Fruit fly (Drosophila melanogaster) whole organism, embryonic: Measurements from ENCODE around the gene CG1161.

Experiments used
- Ada2b ChIP-seq: fragments of 200-800 bp; sonication (Bioruptor generic); IDR thresholded peaks from 2 replicates; pipeline ENCODE4 v1.3.6; 2022; ENCODE audit warnings: missing biosample characterization, missing genetic modification characterization
- B-H1 ChIP-seq: fragments of 200-800 bp; sonication (Bioruptor generic); IDR thresholded peaks from 3 replicates; pipeline ENCODE4 v1.3.6; 2022; ENCODE audit warnings: missing biosample characterization, missing genetic modification characterization
- Bdp1 ChIP-seq: fragments of 200-800 bp; sonication (Bioruptor generic); optimal IDR thresholded peaks from 3 replicates; lab custom pipeline; 2016; ENCODE audit warnings: missing biosample characterization, missing genetic modification characterization
- Bteb2 ChIP-seq: fragments of 200-800 bp; sonication (Bioruptor generic); optimal IDR thresholded peaks from 2 replicates; lab custom pipeline; 2016; ENCODE audit warnings: missing biosample characterization, missing genetic modification characterization
- CG11093 ChIP-seq: fragments of 200-800 bp; sonication (Bioruptor generic); IDR thresholded peaks from 3 replicates; pipeline ENCODE4 v1.3.6; 2022; ENCODE audit warnings: missing biosample characterization, missing genetic modification characterization
- CG12769 ChIP-seq: fragments of 200-800 bp; sonication (Bioruptor generic); optimal IDR thresholded peaks from 2 replicates; lab custom pipeline; 2019; ENCODE audit warnings: missing biosample characterization, mild to moderate bottlenecking, missing genetic modification characterization, moderate library complexity
- CG2875 ChIP-seq: fragments of 200-800 bp; sonication (Bioruptor generic); optimal IDR thresholded peaks from 2 replicates; lab custom pipeline; 2017; ENCODE audit warnings: missing biosample characterization, mild to moderate bottlenecking, missing genetic modification characterization, missing genetic modification reagents
- CG31388 ChIP-seq: fragments of 200-800 bp; sonication (Bioruptor generic); optimal IDR thresholded peaks from 2 replicates; lab custom pipeline; 2016; ENCODE audit warnings: missing biosample characterization, missing genetic modification characterization
- CG3163 ChIP-seq: fragments of 200-800 bp; sonication (Bioruptor generic); optimal IDR thresholded peaks from 3 replicates; lab custom pipeline; 2016; ENCODE audit warnings: missing biosample characterization, missing genetic modification characterization
- CG32772 ChIP-seq: fragments of 200-800 bp; sonication (Bioruptor generic); IDR thresholded peaks from 2 replicates; pipeline ENCODE4 v1.3.6; 2022; ENCODE audit warnings: missing biosample characterization, missing genetic modification characterization
- CG3407 ChIP-seq: fragments of 200-800 bp; sonication (Bioruptor generic); optimal IDR thresholded peaks from 2 replicates; lab custom pipeline; 2018; ENCODE audit warnings: missing biosample characterization, mild to moderate bottlenecking, missing genetic modification characterization
- CG34376 ChIP-seq: fragments of 200-800 bp; sonication (Bioruptor generic); optimal IDR thresholded peaks from 2 replicates; lab custom pipeline; 2018; ENCODE audit warnings: missing biosample characterization, mild to moderate bottlenecking, missing genetic modification characterization
- CG3847 ChIP-seq: fragments of 200-800 bp; sonication (Bioruptor generic); IDR thresholded peaks from 2 replicates; pipeline ENCODE4 v1.3.6; 2022; ENCODE audit warnings: missing biosample characterization, missing genetic modification characterization
- CG4282 ChIP-seq: fragments of 200-800 bp; sonication (Bioruptor generic); optimal IDR thresholded peaks from 2 replicates; lab custom pipeline; 2016; ENCODE audit warnings: missing biosample characterization, missing genetic modification characterization
- CG4404 ChIP-seq: fragments of 200-800 bp; sonication (Bioruptor generic); IDR thresholded peaks from 2 replicates; pipeline ENCODE4 v1.3.6; 2022; ENCODE audit warnings: missing biosample characterization, missing genetic modification characterization
- CG8290 ChIP-seq, 3 experiments: fragments of 200-800 bp; sonication (Bioruptor generic); optimal IDR thresholded peaks; 2 replicates each; lab custom pipeline; 2016 to 2019; ENCODE audit warnings: missing biosample characterization in 3 of 3, missing genetic modification characterization in 3 of 3, mild to moderate bottlenecking in 2 of 3, moderate library complexity in 1 of 3
- CG9437 ChIP-seq: fragments of 200-800 bp; sonication (Bioruptor generic); optimal IDR thresholded peaks from 2 replicates; lab custom pipeline; 2018; ENCODE audit warnings: missing biosample characterization, mild to moderate bottlenecking, missing genetic modification characterization
- CG9817 ChIP-seq: fragments of 200-800 bp; sonication (Bioruptor generic); optimal IDR thresholded peaks from 2 replicates; lab custom pipeline; 2018; ENCODE audit warnings: missing biosample characterization, mild to moderate bottlenecking, missing genetic modification characterization, moderate library complexity
- D ChIP-seq, 2 experiments: fragments of 200-800 bp in 1 of 2; fragments of >200 bp in 1 of 2; sonication (Bioruptor generic) in 1 of 2; optimal IDR thresholded peaks; 2 replicates in 1 of 2; 3 replicates in 1 of 2; lab custom pipeline; 2017; ENCODE audit warnings: mild to moderate bottlenecking in 1 of 2, missing biosample characterization in 1 of 2, missing genetic modification characterization in 1 of 2, missing genetic modification reagents in 1 of 2
- D19A ChIP-seq: fragments of 200-800 bp; optimal IDR thresholded peaks from 3 replicates; lab custom pipeline; 2019; ENCODE audit warnings: missing biosample characterization, mild to moderate bottlenecking, missing genetic modification characterization, moderate library complexity
- Dad ChIP-seq: fragments of 200-800 bp; sonication (Bioruptor generic); optimal IDR thresholded peaks from 3 replicates; lab custom pipeline; 2016; ENCODE audit warnings: missing biosample characterization, missing genetic modification characterization
- Deaf1 ChIP-seq: fragments of 200-800 bp; optimal IDR thresholded peaks from 3 replicates; lab custom pipeline; 2019; ENCODE audit warnings: missing biosample characterization, mild to moderate bottlenecking, missing genetic modification characterization, moderate library complexity
- Dek ChIP-seq: fragments of 200-800 bp; sonication (Bioruptor generic); optimal IDR thresholded peaks from 3 replicates; lab custom pipeline; 2019; ENCODE audit warnings: missing biosample characterization, mild to moderate bottlenecking, missing genetic modification characterization, moderate library complexity
- Doc3 ChIP-seq: fragments of 200-800 bp; sonication (Bioruptor generic); IDR thresholded peaks from 3 replicates; pipeline ENCODE4 v1.3.6; 2022; ENCODE audit warnings: missing biosample characterization, missing genetic modification characterization; ENCODE audit not compliant: partially characterized antibody
- ERR ChIP-seq: fragments of 200-800 bp; sonication (Bioruptor generic); optimal IDR thresholded peaks from 2 replicates; lab custom pipeline; 2016; ENCODE audit warnings: missing biosample characterization, missing genetic modification characterization
- Gug ChIP-seq: fragments of 200-800 bp; sonication (Bioruptor generic); IDR thresholded peaks from 4 replicates; pipeline ENCODE4 v1.3.6; 2022; ENCODE audit warnings: missing biosample characterization, missing genetic modification characterization
- H2.0 ChIP-seq: fragments of 200-800 bp; sonication (Bioruptor generic); IDR thresholded peaks from 2 replicates; pipeline ENCODE4 v1.3.6; 2022; ENCODE audit warnings: missing biosample characterization, missing genetic modification characterization
- Lpt ChIP-seq: fragments of >200 bp; optimal IDR thresholded peaks from 2 replicates; lab custom pipeline; 2018; ENCODE audit warnings: missing biosample characterization, missing genetic modification characterization
- NC2β ChIP-seq: fragments of 200-800 bp; sonication (Bioruptor generic); optimal IDR thresholded peaks from 2 replicates; lab custom pipeline; 2016; ENCODE audit warnings: missing biosample characterization, missing genetic modification characterization
- Optix ChIP-seq: fragments of 200-800 bp; sonication (Bioruptor generic); IDR thresholded peaks from 3 replicates; pipeline ENCODE4 v1.3.6; 2022; ENCODE audit warnings: missing biosample characterization, missing genetic modification characterization
- Side ChIP-seq: fragments of 200-800 bp; sonication (Bioruptor generic); optimal IDR thresholded peaks from 2 replicates; lab custom pipeline; 2016; ENCODE audit warnings: missing biosample characterization, missing genetic modification characterization
- Ssrp ChIP-seq: fragments of 200-800 bp; sonication (Bioruptor generic); optimal IDR thresholded peaks from 2 replicates; lab custom pipeline; 2018; ENCODE audit warnings: missing biosample characterization, mild to moderate bottlenecking, missing genetic modification characterization, moderate library complexity
- Tbp ChIP-seq: fragments of >200 bp; optimal IDR thresholded peaks from 2 replicates; lab custom pipeline; 2018; ENCODE audit warnings: missing biosample characterization, missing genetic modification characterization
- bsh ChIP-seq, 2 experiments: fragments of 200-800 bp; sonication (Bioruptor generic); optimal IDR thresholded peaks; 2 replicates each; lab custom pipeline; 2017 to 2018; ENCODE audit warnings: mild to moderate bottlenecking in 2 of 2, missing biosample characterization in 2 of 2, missing genetic modification characterization in 2 of 2, moderate library complexity in 1 of 2
- dati ChIP-seq: fragments of 200-800 bp; sonication (Bioruptor generic); IDR thresholded peaks from 2 replicates; pipeline ENCODE4 v1.3.6; 2022; ENCODE audit warnings: missing biosample characterization, missing genetic modification characterization
- en ChIP-seq: fragments of 200-800 bp; sonication (Bioruptor generic); optimal IDR thresholded peaks from 2 replicates; lab custom pipeline; 2016; ENCODE audit warnings: missing biosample characterization, missing genetic modification characterization
- ftz-f1 ChIP-seq: fragments of 200-800 bp; sonication (Bioruptor generic); optimal IDR thresholded peaks from 2 replicates; lab custom pipeline; 2016; ENCODE audit warnings: missing biosample characterization, missing genetic modification characterization
- gt ChIP-seq: fragments of 200-800 bp; sonication (Bioruptor generic); IDR thresholded peaks from 2 replicates; pipeline ENCODE4 v1.3.6; 2022; ENCODE audit warnings: missing biosample characterization, missing genetic modification characterization
- inv ChIP-seq: fragments of 200-800 bp; sonication (Bioruptor generic); IDR thresholded peaks from 2 replicates; pipeline ENCODE4 v1.3.6; 2022; ENCODE audit warnings: missing biosample characterization, missing genetic modification characterization; ENCODE audit not compliant: partially characterized antibody
- kni ChIP-seq: fragments of 200-800 bp; sonication (Bioruptor generic); optimal IDR thresholded peaks from 3 replicates; lab custom pipeline; 2017; ENCODE audit warnings: mild to moderate bottlenecking, missing biosample characterization, missing genetic modification reagents, missing genetic modification characterization
- lov ChIP-seq, 2 experiments: fragments of 200-800 bp in 1 of 2; fragments of >200 bp in 1 of 2; sonication (Bioruptor generic) in 1 of 2; IDR thresholded peaks in 1 of 2; optimal IDR thresholded peaks in 1 of 2; 2 replicates in 1 of 2; 3 replicates in 1 of 2; pipeline versions ENCODE4 v1.3.6 to Lab custom; 2017 to 2022; ENCODE audit warnings: missing biosample characterization in 1 of 2, missing genetic modification characterization in 1 of 2
- pb ChIP-seq: fragments of 200-800 bp; sonication (Bioruptor generic); optimal IDR thresholded peaks from 3 replicates; lab custom pipeline; 2016; ENCODE audit warnings: missing biosample characterization, missing genetic modification characterization
- pum ChIP-seq: fragments of 200-800 bp; sonication (Bioruptor generic); optimal IDR thresholded peaks from 2 replicates; lab custom pipeline; 2016; ENCODE audit warnings: missing biosample characterization, missing genetic modification characterization
- slp2 ChIP-seq: fragments of 200-800 bp; sonication (Bioruptor generic); optimal IDR thresholded peaks from 2 replicates; lab custom pipeline; 2016; ENCODE audit warnings: missing biosample characterization, missing genetic modification characterization
- tgo ChIP-seq: fragments of 200-800 bp; sonication (Bioruptor generic); IDR thresholded peaks from 3 replicates; pipeline ENCODE4 v1.3.6; 2022; ENCODE audit warnings: missing biosample characterization, missing genetic modification characterization
- toy ChIP-seq: fragments of 200-800 bp; sonication (Bioruptor generic); IDR thresholded peaks from 2 replicates; pipeline ENCODE4 v1.3.6; 2022; ENCODE audit warnings: missing biosample characterization, missing genetic modification characterization
- tup ChIP-seq: fragments of 200-800 bp; sonication (Bioruptor generic); optimal IDR thresholded peaks from 2 replicates; lab custom pipeline; 2016; ENCODE audit warnings: missing biosample characterization, mild to moderate bottlenecking, missing genetic modification characterization, moderate library complexity
- z ChIP-seq: fragments of 200-800 bp; sonication (Bioruptor generic); IDR thresholded peaks from 3 replicates; pipeline ENCODE4 v1.3.6; 2022; ENCODE audit warnings: missing biosample characterization, missing genetic modification characterization
- zfh2 ChIP-seq: fragments of 200-800 bp; sonication (Bioruptor generic); optimal IDR thresholded peaks from 2 replicates; lab custom pipeline; 2016; ENCODE audit warnings: missing biosample characterization, missing genetic modification characterization

The CG1161 gene

dm6 chr3R:5371563-5371962 lies 16.7 kb downstream of the CG1161 start, which contains the start of gene Polr2F (continued):
- TF ChIP-seq inv (GFP tag; lab: Robert Waterston, UW) (peak; percentile 26; the same call in 1 of the 2 replicates), Ssrp (peak; percentile 57), pum (peak; percentile 90), Deaf1 (tag; lab: Kevin White, UChicago) (peak; percentile 15), CG32772 (GFP tag; lab: Robert Waterston, UW) (peak; percentile 11; the same call in 1 of the 2 replicates), z (no peak), CG9437 (GFP tag; lab: Kevin White, UChicago) (peak; percentile 21), Lpt (no peak), Gug (peak; percentile 78; the same call in 3 of the 4 replicates), zfh2 (GFP tag; lab: Kevin White, UChicago) (peak; percentile 97), CG11093 (no peak), B-H1 (GFP tag; lab: Robert Waterston, UW) (0 out of 3 replicates have a peak, but pooled peaks have one; percentile 16), Dek (peak; percentile 79), CG3163 (peak; percentile 81), CG34376 (GFP tag; lab: Kevin White, UChicago) (peak; percentile 81), Dad (GFP tag; lab: Kevin White, UChicago) (peak; percentile 93), NC2β (GFP tag; lab: Kevin White, UChicago) (peak; percentile 89), bsh (GFP tag; optimal IDR thresholded peaks at IDR 0.05; lab: Kevin White, UChicago) (peak in 1 of 2 experiments; percentile 58), Optix (GFP tag; lab: Robert Waterston, UW) (peak; percentile 58; the same call in 2 of the 3 replicates), gt (GFP tag; lab: Robert Waterston, UW) (no peak), CG4282 (GFP tag; lab: Kevin White, UChicago) (peak; percentile 89), ftz-f1 (GFP tag; lab: Kevin White, UChicago) (peak; percentile 86), Tbp (no peak), ERR (GFP tag; lab: Kevin White, UChicago) (peak; percentile 85), CG4404 (GFP tag; lab: Robert Waterston, UW) (peak; percentile 51), CG9817 (tag; lab: Kevin White, UChicago) (peak; percentile 88), H2.0 (GFP tag; lab: Robert Waterston, UW) (peak; percentile 80), D (optimal IDR thresholded peaks at IDR 0.05; lab: Kevin White, UChicago) (no peak), D (GFP tag; optimal IDR thresholded peaks at IDR 0.05; lab: Kevin White, UChicago) (peak; percentile 44), CG31388 (GFP tag; lab: Kevin White, UChicago) (peak; percentile 60), Ada2b (GFP tag; lab: Robert Waterston, UW) (peak; percentile 42; the same call in 1 of the 2 replicates), Doc3 (no peak), pb (GFP tag; lab: Kevin White, UChicago) (peak; percentile 86), Bdp1 (GFP tag; lab: Kevin White, UChicago) (peak; percentile 83), CG12769 (no peak), CG2875 (no peak), tgo (GFP tag; lab: Robert Waterston, UW) (peak; percentile 67; the same call in 2 of the 3 replicates), CG3847 (peak; percentile 94), Bteb2 (GFP tag; lab: Kevin White, UChicago) (peak; percentile 82), slp2 (GFP tag; lab: Kevin White, UChicago) (peak; percentile 77), D19A (peak; percentile 42), lov (optimal IDR thresholded peaks at IDR 0.05; lab: Kevin White, UChicago) (no peak), lov (GFP tag; IDR thresholded peaks at IDR 0.05; lab: Robert Waterston, UW) (0 out of 3 replicates have a peak, but pooled peaks have one; percentile 55), CG8290 (GFP tag; optimal IDR thresholded peaks at IDR 0.05; lab: Kevin White, UChicago) (peak; percentile 89), CG8290 (tag; optimal IDR thresholded peaks at IDR 0.05; lab: Kevin White, UChicago) (peak in 1 of 2 experiments; percentile 95), dati (GFP tag; lab: Robert Waterston, UW) (peak; percentile 7; the same call in 1 of the 2 replicates), Side (GFP tag; lab: Kevin White, UChicago) (peak; percentile 89), en (GFP tag; lab: Kevin White, UChicago) (peak; percentile 49), CG3407 (peak; percentile 50), kni (GFP tag; lab: Kevin White, UChicago) (peak; percentile 32), toy (GFP tag; lab: Robert Waterston, UW) (no peak), tup (GFP tag; lab: Kevin White, UChicago) (peak; percentile 81)
